Fruit fly (Drosophila melanogaster) whole organism, wandering third instar larva: Measurements from ENCODE around the gene Ced-12.

Source experiments
- Hnf4 ChIP-seq: fragments of 200-800 bp; sonication (Bioruptor generic); optimal IDR thresholded peaks from 2 replicates; lab custom pipeline; 2016; ENCODE audit warnings: missing biosample characterization, mild to moderate bottlenecking, missing genetic modification characterization
- br ChIP-seq: fragments of 200-800 bp; sonication (Bioruptor generic); optimal IDR thresholded peaks from 2 replicates; lab custom pipeline; 2016; ENCODE audit warnings: missing biosample characterization, missing genetic modification characterization
- pan ChIP-seq: fragments of >200 bp; optimal IDR thresholded peaks from 2 replicates; lab custom pipeline; 2017

DNA sequence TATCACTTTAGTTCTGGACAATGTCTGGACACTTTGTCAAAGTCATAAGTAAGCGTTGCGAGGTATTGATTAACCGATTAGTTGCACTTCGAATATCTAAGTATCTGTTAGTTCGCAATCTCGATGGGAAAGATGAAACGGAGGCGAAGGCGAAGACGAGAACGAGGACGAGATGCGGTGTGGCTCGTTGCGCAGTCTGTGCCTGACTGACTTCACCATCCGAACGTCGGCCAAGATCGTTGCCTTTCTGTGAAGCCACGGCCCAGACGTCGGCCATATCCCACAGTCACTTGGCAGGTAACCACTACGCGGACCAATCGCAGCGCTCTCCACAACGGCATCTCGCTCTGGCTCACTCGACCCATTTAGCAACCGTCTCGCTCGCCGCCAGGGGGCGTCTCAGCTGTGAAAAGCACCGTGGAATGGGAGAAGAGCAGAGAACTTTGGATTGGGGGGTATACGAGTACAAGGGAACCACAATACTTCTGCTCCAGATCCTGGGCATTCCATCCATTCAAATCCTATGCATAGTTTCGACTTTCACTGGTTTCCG, 11.9 kb upstream of the Ced-12 start, which contains the start of gene prd:
- TF ChIP-seq br = no peak
- TF ChIP-seq pan (lab: Kevin White, UChicago) = no peak
- TF ChIP-seq Hnf4 (GFP tag; lab: Kevin White, UChicago) = no peak
